Fruit fly (Drosophila melanogaster): Measurements from ENCODE around the gene Rad60.

- TF ChIP-seq h (optimal IDR thresholded peaks at IDR 0.05) (no peak), Myc (optimal IDR thresholded peaks at IDR 0.05) (no peak), insv (optimal IDR thresholded peaks at IDR 0.05) (no peak), ttk (optimal IDR thresholded peaks at IDR 0.05) (no peak), Sin3A (optimal IDR thresholded peaks at IDR 0.05) (no peak), psq (optimal IDR thresholded peaks at IDR 0.05) (no peak)
Observed at dm6 chr3R:23283702-23284101, 32.4 kb upstream of the Rad60 start, which contains the start of gene CG6763.
